Fruit fly (Drosophila melanogaster) whole organism, wandering third instar larva: ENCODE measurements around the gene Dcps.

Experiments
- Abd-B ChIP-seq: fragments of >200 bp; optimal IDR thresholded peaks from 2 replicates; lab custom pipeline; 2017; ENCODE audit warnings: missing biosample characterization, missing genetic modification characterization
- CG32264 ChIP-seq: fragments of 200-800 bp; sonication (Bioruptor generic); optimal IDR thresholded peaks from 2 replicates; lab custom pipeline; 2016; ENCODE audit warnings: missing biosample characterization, missing genetic modification characterization
- CG9705 ChIP-seq: fragments of 200-800 bp; sonication (Bioruptor generic); optimal IDR thresholded peaks from 2 replicates; lab custom pipeline; 2018; ENCODE audit warnings: missing biosample characterization, mild to moderate bottlenecking, missing genetic modification characterization
- CrebA ChIP-seq: fragments of 200-800 bp; sonication (Bioruptor generic); optimal IDR thresholded peaks from 2 replicates; lab custom pipeline; 2016; ENCODE audit warnings: missing biosample characterization, mild to moderate bottlenecking, missing genetic modification characterization, borderline replicate concordance
- Dfd ChIP-seq: fragments of >200 bp; optimal IDR thresholded peaks from 2 replicates; lab custom pipeline; 2017; ENCODE audit warnings: missing biosample characterization, missing genetic modification characterization
- Dif ChIP-seq: fragments of 200-275, 200-300 bp; sonication (Bioruptor generic); optimal IDR thresholded peaks from 2 replicates; lab custom pipeline; 2018; ENCODE audit warnings: missing biosample characterization, missing genetic modification characterization; ENCODE audit not compliant: partially characterized antibody
- GATAd ChIP-seq: sonication (Bioruptor generic); optimal IDR thresholded peaks from 2 replicates; lab custom pipeline; 2016; ENCODE audit warnings: missing biosample characterization, missing genetic modification characterization
- HLH106 ChIP-seq: fragments of 200-800 bp; optimal IDR thresholded peaks from 3 replicates; lab custom pipeline; 2019; ENCODE audit warnings: missing biosample characterization, mild to moderate bottlenecking, missing genetic modification characterization, moderate library complexity
- Hnf4 ChIP-seq: fragments of 200-800 bp; sonication (Bioruptor generic); optimal IDR thresholded peaks from 2 replicates; lab custom pipeline; 2016; ENCODE audit warnings: missing biosample characterization, mild to moderate bottlenecking, missing genetic modification characterization
- Hr78 ChIP-seq: fragments of >200 bp; optimal IDR thresholded peaks from 2 replicates; lab custom pipeline; 2017; ENCODE audit warnings: missing biosample characterization, missing genetic modification characterization
- Hr83 ChIP-seq: fragments of 200-300 bp; sonication (Bioruptor generic); optimal IDR thresholded peaks from 2 replicates; lab custom pipeline; 2016; ENCODE audit warnings: missing biosample characterization, mild to moderate bottlenecking, missing genetic modification characterization, moderate library complexity; ENCODE audit not compliant: poor library complexity, severe bottlenecking
- Jra ChIP-seq: sonication (Bioruptor generic); optimal IDR thresholded peaks from 2 replicates; lab custom pipeline; 2016; ENCODE audit warnings: missing biosample characterization, missing genetic modification characterization
- Mio ChIP-seq: sonication (Bioruptor generic); optimal IDR thresholded peaks from 2 replicates; lab custom pipeline; 2016; ENCODE audit warnings: missing biosample characterization, missing genetic modification characterization
- Myc ChIP-seq: fragments of >200 bp; optimal IDR thresholded peaks from 2 replicates; lab custom pipeline; 2017
- N ChIP-seq: fragments of >200 bp; optimal IDR thresholded peaks from 2 replicates; lab custom pipeline; 2018; ENCODE audit warnings: missing biosample characterization, missing external identifiers, missing genetic modification characterization
- OdsH ChIP-seq: fragments of 200-800 bp; sonication (Bioruptor generic); optimal IDR thresholded peaks from 2 replicates; lab custom pipeline; 2016; ENCODE audit warnings: missing biosample characterization, mild to moderate bottlenecking, missing genetic modification characterization
- Rel ChIP-seq, 2 experiments: fragments of 200-800 bp; sonication (Bioruptor generic) in 1 of 2; optimal IDR thresholded peaks; 2 replicates in 1 of 2; 3 replicates in 1 of 2; lab custom pipeline; 2016 to 2019; ENCODE audit warnings: mild to moderate bottlenecking in 2 of 2, missing biosample characterization in 2 of 2, missing genetic modification characterization in 2 of 2, moderate library complexity in 1 of 2
- Sp1 ChIP-seq: fragments of 200-800 bp; sonication (Bioruptor generic); optimal IDR thresholded peaks from 3 replicates; lab custom pipeline; 2019; ENCODE audit warnings: missing biosample characterization, mild to moderate bottlenecking, missing genetic modification characterization, moderate library complexity
- Vsx2 ChIP-seq: fragments of 200-300, 225-300 bp; sonication (Bioruptor generic); optimal IDR thresholded peaks from 2 replicates; lab custom pipeline; 2018; ENCODE audit warnings: missing biosample characterization, missing genetic modification characterization; ENCODE audit not compliant: partially characterized antibody
- br ChIP-seq: fragments of 200-800 bp; sonication (Bioruptor generic); optimal IDR thresholded peaks from 2 replicates; lab custom pipeline; 2016; ENCODE audit warnings: missing biosample characterization, missing genetic modification characterization
- brk ChIP-seq: fragments of 200-800 bp; sonication (Bioruptor generic); optimal IDR thresholded peaks from 2 replicates; lab custom pipeline; 2016; ENCODE audit warnings: missing biosample characterization, mild to moderate bottlenecking, missing genetic modification characterization
- dl ChIP-seq, 2 experiments: fragments of 175-275, 200-275 bp in 1 of 2; fragments of 200-275 bp in 1 of 2; sonication (Bioruptor generic); optimal IDR thresholded peaks; lab custom pipeline; 2018; ENCODE audit warnings: mild to moderate bottlenecking in 2 of 2, missing biosample characterization in 2 of 2, missing genetic modification characterization in 2 of 2, moderate library complexity in 2 of 2; ENCODE audit not compliant: partially characterized antibody in 2 of 2, insufficient read depth in 1 of 2
- dmrt93B ChIP-seq: fragments of 200-800 bp; sonication (Bioruptor generic); optimal IDR thresholded peaks from 2 replicates; lab custom pipeline; 2018; ENCODE audit warnings: missing biosample characterization, mild to moderate bottlenecking, missing genetic modification characterization
- dsf ChIP-seq: sonication (Bioruptor generic); optimal IDR thresholded peaks from 2 replicates; lab custom pipeline; 2016; ENCODE audit warnings: missing biosample characterization, missing genetic modification characterization, borderline replicate concordance
- ey ChIP-seq: fragments of 200-800 bp; sonication (Bioruptor generic); optimal IDR thresholded peaks from 2 replicates; lab custom pipeline; 2016; ENCODE audit warnings: missing biosample characterization, missing genetic modification characterization
- foxo ChIP-seq, 2 experiments: fragments of 200-800 bp; sonication (Bioruptor generic); optimal IDR thresholded peaks; 2 replicates in 1 of 2; 3 replicates in 1 of 2; lab custom pipeline; 2016 to 2017; ENCODE audit warnings: missing biosample characterization in 2 of 2, missing genetic modification characterization in 2 of 2
- fru ChIP-seq: fragments of 200-800 bp; sonication (Bioruptor generic); optimal IDR thresholded peaks from 3 replicates; lab custom pipeline; 2016; ENCODE audit warnings: missing biosample characterization, mild to moderate bottlenecking, missing genetic modification characterization
- h ChIP-seq: fragments of 200-800 bp; sonication (Bioruptor generic); optimal IDR thresholded peaks from 3 replicates; lab custom pipeline; 2016; ENCODE audit warnings: missing biosample characterization, mild to moderate bottlenecking, missing genetic modification characterization
- jim ChIP-seq: fragments of 175-275, 200-325 bp; sonication (Bioruptor generic); optimal IDR thresholded peaks from 2 replicates; lab custom pipeline; 2016; ENCODE audit warnings: missing biosample characterization, mild to moderate bottlenecking, missing genetic modification characterization
- lola ChIP-seq: fragments of >200 bp; optimal IDR thresholded peaks from 2 replicates; lab custom pipeline; 2017; ENCODE audit warnings: missing biosample characterization, missing genetic modification characterization
- pan ChIP-seq: fragments of >200 bp; optimal IDR thresholded peaks from 2 replicates; lab custom pipeline; 2017
- psq ChIP-seq: fragments of 200-800 bp; sonication (Bioruptor generic); optimal IDR thresholded peaks from 3 replicates; lab custom pipeline; 2017; ENCODE audit warnings: missing biosample characterization, mild to moderate bottlenecking, missing genetic modification characterization, moderate library complexity
- rgr ChIP-seq: fragments of 200-800 bp; sonication (Bioruptor generic); optimal IDR thresholded peaks from 3 replicates; lab custom pipeline; 2016; ENCODE audit warnings: missing biosample characterization, mild to moderate bottlenecking, missing genetic modification characterization
- sage ChIP-seq: fragments of 200-800 bp; sonication (Bioruptor generic); optimal IDR thresholded peaks from 2 replicates; lab custom pipeline; 2016; ENCODE audit warnings: missing biosample characterization, mild to moderate bottlenecking, missing genetic modification characterization
- sv ChIP-seq: fragments of 200-800 bp; sonication (Bioruptor generic); optimal IDR thresholded peaks from 3 replicates; lab custom pipeline; 2016; ENCODE audit warnings: missing biosample characterization, missing genetic modification characterization
- tai ChIP-seq: sonication (Bioruptor generic); optimal IDR thresholded peaks from 2 replicates; lab custom pipeline; 2016; ENCODE audit warnings: missing biosample characterization, missing genetic modification characterization
- usp ChIP-seq: fragments of >200 bp; optimal IDR thresholded peaks from 2 replicates; lab custom pipeline; 2017; ENCODE audit warnings: missing biosample characterization, missing genetic modification characterization
- woc ChIP-seq: sonication (Bioruptor generic); optimal IDR thresholded peaks from 2 replicates; lab custom pipeline; 2016; ENCODE audit warnings: missing biosample characterization, mild to moderate bottlenecking, missing genetic modification characterization

Gene Dcps

DNA sequence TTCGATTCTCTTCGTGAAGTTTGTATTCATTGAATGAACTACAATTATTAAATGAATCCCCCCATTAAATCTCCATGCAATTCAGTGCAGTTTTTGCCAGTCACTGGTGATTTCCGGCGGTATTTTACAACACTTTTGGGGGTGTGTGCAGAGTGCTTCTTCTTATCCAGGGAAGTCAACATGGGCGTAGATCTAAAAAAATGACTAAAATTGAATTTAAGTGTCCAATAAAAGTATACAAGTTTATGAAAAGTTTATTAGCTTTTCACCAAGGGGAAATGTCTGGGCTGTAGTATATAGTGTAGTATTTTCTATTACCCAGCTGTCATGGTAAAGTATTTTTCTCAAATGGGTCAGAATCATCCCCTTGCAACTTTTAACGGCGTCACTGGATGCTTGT, 36.9 kb upstream of the Dcps start, which contains the start of gene Hpf1 (continued):
- TF ChIP-seq OdsH (GFP tag; lab: Kevin White, UChicago) (peak; percentile 99), Sp1 (peak; percentile 99), usp (GFP tag; lab: Kevin White, UChicago) (no peak), sage (GFP tag; lab: Kevin White, UChicago) (peak; percentile 97), tai (GFP tag; lab: Kevin White, UChicago) (no peak), dmrt93B (peak; percentile 98)

DNA sequence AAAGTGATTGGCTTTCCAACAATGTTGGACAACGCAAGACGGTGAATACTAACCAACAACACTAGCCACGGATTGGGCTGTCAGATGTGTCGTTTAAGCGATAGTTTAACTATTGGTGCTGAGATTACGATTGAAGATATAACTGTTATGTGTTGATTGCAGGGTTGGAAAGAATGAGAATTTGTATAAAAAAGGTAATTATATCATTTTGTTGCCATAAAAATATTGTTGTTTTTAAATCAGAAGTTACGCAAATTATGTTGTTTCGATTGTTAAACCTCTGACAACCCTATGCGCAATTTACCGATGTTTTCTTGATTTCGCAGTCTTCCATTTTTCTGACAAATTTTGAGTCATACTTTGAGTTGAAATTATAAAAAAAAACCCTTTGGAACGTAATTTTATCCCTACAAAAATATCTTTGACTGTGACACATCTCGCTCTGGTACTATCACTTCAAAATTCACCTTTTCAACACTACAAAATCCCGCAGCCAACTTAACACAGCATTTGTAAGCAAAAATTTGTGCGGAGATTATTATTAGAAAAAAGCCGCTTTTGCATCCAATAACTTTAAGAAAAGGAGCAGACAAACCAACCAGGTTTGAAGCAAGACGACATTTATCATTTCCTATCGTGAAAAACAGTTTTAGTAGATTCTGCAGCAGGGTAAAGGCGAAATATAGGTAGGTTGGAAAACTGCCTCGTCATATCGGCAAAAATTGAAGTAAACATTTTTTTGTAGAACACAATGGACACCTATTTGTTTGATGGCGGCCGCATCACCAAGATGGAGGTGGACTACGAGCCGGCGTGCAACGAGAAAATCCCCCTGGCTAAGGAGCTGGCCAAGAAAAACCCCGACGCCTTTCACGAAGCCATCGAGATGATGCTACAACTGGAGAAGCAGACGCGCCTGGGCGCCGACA, 34.7 kb upstream of the Dcps start, which contains the start of the genes Hat1 and Rpn5:
Gene Hat1, minus strand, starts transcription at position 360 of the 929 bp plus-strand sequence.
Gene Rpn5, plus strand, starts transcription at position 469 of the 929 bp plus-strand sequence.
- peak; percentile 89 for TF ChIP-seq ey (GFP tag; lab: Kevin White, UChicago)
- TF ChIP-seq HLH106 (tag; lab: Kevin White, UChicago), result peak; percentile 83
- TF ChIP-seq Dif (GFP tag; lab: Kevin White, UChicago), result no peak
- TF ChIP-seq Jra (GFP tag; lab: Kevin White, UChicago), result peak; percentile 96
- peak; percentile 86 for TF ChIP-seq OdsH (GFP tag; lab: Kevin White, UChicago)
- peak; percentile 57 for TF ChIP-seq CG9705
- TF ChIP-seq Myc (lab: Kevin White, UChicago), result peak; percentile 84
- TF ChIP-seq psq, result peak; percentile 86
- TF ChIP-seq foxo (GFP tag; optimal IDR thresholded peaks at IDR 0.05; lab: Kevin White, UChicago), result peak; percentile 41 to 92
- TF ChIP-seq GATAd (GFP tag; lab: Kevin White, UChicago), result peak; percentile 91
- peak; percentile 62 for TF ChIP-seq CG32264 (GFP tag; lab: Kevin White, UChicago)
- no peak for TF ChIP-seq Vsx2 (GFP tag; lab: Kevin White, UChicago)
- no peak for TF ChIP-seq brk
- TF ChIP-seq Mio (GFP tag; lab: Kevin White, UChicago), result peak; percentile 45
- TF ChIP-seq usp (GFP tag; lab: Kevin White, UChicago), result no peak
- TF ChIP-seq sage (GFP tag; lab: Kevin White, UChicago), result peak; percentile 42
- no peak for TF ChIP-seq jim (GFP tag; lab: Kevin White, UChicago)
- no peak for TF ChIP-seq dl (GFP tag; optimal IDR thresholded peaks at IDR 0.05; lab: Kevin White, UChicago; ENCODE audit: insufficient read depth in 1 of 2, partially characterized antibody in 2 of 2)
- TF ChIP-seq pan (lab: Kevin White, UChicago), result no peak
- no peak for TF ChIP-seq CrebA
- TF ChIP-seq dmrt93B, result peak; percentile 84
- TF ChIP-seq h, result peak; percentile 92
- peak; percentile 96 for TF ChIP-seq Hr83 (GFP tag; lab: Kevin White, UChicago)
- TF ChIP-seq fru (GFP tag; lab: Kevin White, UChicago), result peak; percentile 93
- TF ChIP-seq dsf, result peak; percentile 85
- peak; percentile 92 for TF ChIP-seq rgr (GFP tag; lab: Kevin White, UChicago)
- TF ChIP-seq Dfd (GFP tag; lab: Kevin White, UChicago), result no peak
- peak; percentile 98 for TF ChIP-seq woc (GFP tag; lab: Kevin White, UChicago)
- TF ChIP-seq Sp1, result peak; percentile 79
- no peak for TF ChIP-seq lola (GFP tag; lab: Kevin White, UChicago)
- TF ChIP-seq N, result no peak
- no peak for TF ChIP-seq Rel (GFP tag; optimal IDR thresholded peaks at IDR 0.05; lab: Kevin White, UChicago)
- TF ChIP-seq Rel (tag; optimal IDR thresholded peaks at IDR 0.05; lab: Kevin White, UChicago), result peak; percentile 28
- TF ChIP-seq sv (GFP tag; lab: Kevin White, UChicago), result peak; percentile 93
- peak; percentile 90 for TF ChIP-seq br (GFP tag; lab: Kevin White, UChicago)
- peak; percentile 91 for TF ChIP-seq Hnf4 (GFP tag; lab: Kevin White, UChicago)
- no peak for TF ChIP-seq tai (GFP tag; lab: Kevin White, UChicago)
- TF ChIP-seq Hr78, result no peak
- no peak for TF ChIP-seq Abd-B (GFP tag; lab: Kevin White, UChicago)
